Fruit fly (Drosophila melanogaster) Kc167 (cell line): Measurements from ENCODE around the gene ETHR.

Experiments used
- Myc ChIP-seq: fragments of >200 bp; optimal IDR thresholded peaks from 2 replicates; lab custom pipeline; 2017; ENCODE audit warnings: missing external identifiers
- h ChIP-seq: fragments of >200 bp; optimal IDR thresholded peaks from 3 replicates; lab custom pipeline; 2018; ENCODE audit warnings: missing external identifiers
- psq ChIP-seq: fragments of >200 bp; optimal IDR thresholded peaks from 2 replicates; lab custom pipeline; 2017; ENCODE audit warnings: missing external identifiers

DNA sequence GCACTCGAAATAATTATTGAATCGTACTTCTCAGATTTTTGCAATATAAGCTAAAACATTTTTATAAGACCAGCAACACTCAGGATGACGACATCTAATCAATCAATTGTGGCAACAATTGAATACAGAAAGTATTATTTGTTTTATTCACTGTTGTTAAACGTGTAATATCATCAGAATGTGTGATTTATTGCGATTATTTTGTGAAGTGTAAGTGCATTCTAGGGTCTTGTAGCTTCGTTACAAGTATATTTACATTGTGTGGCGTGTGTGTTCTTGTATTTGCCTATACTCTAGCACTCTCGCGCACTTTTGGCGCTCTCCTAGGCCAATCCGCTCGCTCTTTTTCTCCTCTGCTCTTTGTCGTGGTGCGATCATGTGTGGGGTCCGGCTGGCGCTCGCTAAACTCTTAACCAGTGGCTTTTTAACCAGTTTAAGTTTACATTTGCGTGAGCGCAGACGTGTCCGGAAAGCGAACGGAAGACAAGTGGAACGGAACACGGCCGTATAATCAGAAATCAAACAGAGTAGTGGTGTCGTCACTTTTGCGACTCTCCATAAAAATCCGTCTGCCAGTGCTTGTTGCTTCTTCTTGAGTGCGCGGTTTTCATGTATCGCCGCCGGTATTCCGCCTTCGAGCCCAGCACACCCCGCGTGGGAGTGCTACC is 42.2 kb upstream of the ETHR start:
- TF ChIP-seq h (lab: Kevin White, UChicago) (no peak), Myc (no peak), psq (lab: Kevin White, UChicago) (no peak)
